Worm (Caenorhabditis elegans) whole organism, L1 larva: ENCODE measurements around the gene F32D8.4.

ENCODE experiments used
- ama-1 ChIP-seq: fragments of 150-350 bp; optimal IDR thresholded peaks from 2 replicates; lab custom pipeline; 2014
- lsy-2 ChIP-seq, 2 experiments: fragments of 150-350 bp; optimal IDR thresholded peaks; 2 replicates each; lab custom pipeline; 2014; ENCODE audit warnings: missing biosample characterization in 2 of 2, missing genetic modification characterization in 2 of 2
- snpc-4 ChIP-seq: fragments of 150-350 bp; optimal IDR thresholded peaks from 2 replicates; lab custom pipeline; 2014; ENCODE audit warnings: missing biosample characterization, missing genetic modification characterization
- vab-15 ChIP-seq: sonication (generic microtip); optimal IDR thresholded peaks from 2 replicates; lab custom pipeline; 2017; ENCODE audit warnings: missing genotype, mild to moderate bottlenecking, missing genetic modification characterization, missing compliant biosample characterization

DNA sequence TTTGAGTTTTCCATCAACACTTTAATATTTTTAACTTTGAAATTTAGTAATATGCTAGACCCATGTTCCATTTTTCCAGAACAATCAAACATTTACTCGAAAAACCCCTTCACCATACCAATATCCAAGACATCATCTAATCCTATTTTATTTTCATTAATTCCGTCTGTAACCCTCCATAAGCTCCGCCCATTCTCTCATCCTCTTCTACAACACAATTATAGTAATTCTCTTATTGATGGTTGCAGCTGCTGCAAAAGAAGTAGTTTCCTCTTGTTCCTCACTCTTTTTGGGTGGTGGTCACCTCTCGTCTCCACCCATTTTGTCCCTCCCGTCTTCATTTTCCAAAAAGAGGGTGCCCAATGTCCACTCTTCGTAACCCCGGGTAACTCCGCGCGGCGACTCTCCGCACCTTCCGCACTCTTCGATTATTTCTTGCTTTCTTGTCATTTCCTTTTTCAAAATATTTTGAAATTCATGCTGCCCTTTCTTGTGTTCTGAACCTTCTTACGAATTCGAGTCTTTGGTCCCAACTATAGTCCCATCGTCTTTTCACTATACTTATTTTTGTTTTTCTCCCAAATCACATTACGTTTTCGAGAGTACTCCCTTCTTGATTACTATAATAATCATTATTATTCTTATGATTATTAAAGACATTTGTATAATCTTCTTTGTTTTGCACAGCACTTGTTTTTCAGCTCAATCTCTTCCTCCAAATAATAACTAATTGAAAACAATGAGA is 13.1 kb downstream of the F32D8.4 start, which contains the start of gene F32D8.1:
- no peak for TF ChIP-seq snpc-4
- TF ChIP-seq ama-1 (lab: Kevin White, UChicago): no peak
- TF ChIP-seq vab-15: no peak
- no peak for TF ChIP-seq lsy-2 (tag; optimal IDR thresholded peaks at IDR 0.05; lab: Kevin White, UChicago)
